Fruit fly (Drosophila melanogaster) S2 (cell line): ENCODE data around the gene kay.

Source experiments
- CG8478 ChIP-seq: fragments of >200 bp; optimal IDR thresholded peaks from 2 replicates; lab custom pipeline; 2018
- CTCF ChIP-seq, 2 experiments: fragments of >200 bp; optimal IDR thresholded peaks; 2 replicates each; lab custom pipeline; 2018

dm6 chr3R:29762297-29762696, 3.5 kb upstream of the kay start:
- TF ChIP-seq CG8478 (no peak), CTCF (optimal IDR thresholded peaks at IDR 0.05; lab: Kevin White, UChicago) (no peak)
